Worm (Caenorhabditis elegans) whole organism, L3 larva: ENCODE data around the gene citk-2.

Experiments
- ama-1 ChIP-seq: fragments of 150-350 bp; optimal IDR thresholded peaks from 2 replicates; lab custom pipeline; 2018
- ceh-28 ChIP-seq: fragments of 150-350 bp; optimal IDR thresholded peaks from 2 replicates; lab custom pipeline; 2014; ENCODE audit warnings: missing biosample characterization, missing genetic modification reagents, missing genetic modification characterization
- nfya-1 ChIP-seq: sonication (generic microtip); optimal IDR thresholded peaks from 2 replicates; lab custom pipeline; 2017; ENCODE audit warnings: missing genetic modification characterization, mild to moderate bottlenecking, missing compliant biosample characterization, antibody characterized with exemption, moderate library complexity; ENCODE audit not compliant: insufficient read depth
- nhr-11 ChIP-seq: fragments of 150-350 bp; optimal IDR thresholded peaks from 2 replicates; lab custom pipeline; 2014; ENCODE audit warnings: missing biosample characterization, missing genetic modification characterization
- unc-62 ChIP-seq: fragments of 150-350 bp; sonication (generic microtip); optimal IDR thresholded peaks from 4 replicates; lab custom pipeline; 2014; ENCODE audit warnings: missing biosample characterization, missing genetic modification reagents, missing genetic modification characterization

DNA sequence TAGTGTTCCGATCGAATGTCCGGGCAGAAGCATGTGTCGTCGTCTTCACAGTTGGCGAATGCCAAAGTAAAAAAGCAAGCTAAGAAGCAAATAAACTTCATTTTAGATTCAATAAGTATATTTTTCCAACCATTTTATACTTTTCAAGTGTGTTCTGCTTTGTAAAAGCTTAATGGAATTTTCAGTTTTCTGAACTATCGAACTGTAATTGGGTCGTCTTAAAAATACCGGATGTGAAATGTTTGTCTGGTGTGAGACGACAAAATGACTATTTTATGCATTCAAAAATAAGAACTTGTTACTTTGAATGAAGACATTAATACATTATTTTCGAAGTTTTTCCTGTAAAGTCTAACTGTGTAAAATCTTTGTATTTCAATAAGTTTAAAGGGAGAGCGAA is 663 bp upstream of the citk-2 start, which contains the start of gene F59A6.11:
- TF ChIP-seq nfya-1 (tag; lab: Kevin White, UChicago): no peak
- TF ChIP-seq nhr-11 (tag; lab: Kevin White, UChicago): no peak
- no peak for TF ChIP-seq ama-1 (lab: Kevin White, UChicago)
- no peak for TF ChIP-seq ceh-28 (tag; lab: Kevin White, UChicago)
- no peak for TF ChIP-seq unc-62 (GFP tag; lab: Kevin White, UChicago)
